Worm (Caenorhabditis elegans) whole organism, midembryonic: ENCODE results near the gene znf-622.

Experiments
- cog-1 ChIP-seq: sonication (generic microtip); optimal IDR thresholded peaks from 2 replicates; lab custom pipeline; 2016; ENCODE audit warnings: missing genetic modification characterization, missing compliant biosample characterization
- klf-2 ChIP-seq: fragments of 200-800 bp; sonication (Bioruptor generic); conservative IDR thresholded peaks from 2 replicates; pipeline ENCODE4 v1.3.6; 2022; ENCODE audit warnings: missing genetic modification reagents, missing genetic modification characterization, missing compliant biosample characterization
- ztf-23 ChIP-seq: fragments of 200-800 bp; sonication (Bioruptor generic); IDR thresholded peaks from 2 replicates; pipeline ENCODE4 v1.3.6; 2022; ENCODE audit warnings: missing genetic modification reagents, missing genetic modification characterization, missing compliant biosample characterization

DNA sequence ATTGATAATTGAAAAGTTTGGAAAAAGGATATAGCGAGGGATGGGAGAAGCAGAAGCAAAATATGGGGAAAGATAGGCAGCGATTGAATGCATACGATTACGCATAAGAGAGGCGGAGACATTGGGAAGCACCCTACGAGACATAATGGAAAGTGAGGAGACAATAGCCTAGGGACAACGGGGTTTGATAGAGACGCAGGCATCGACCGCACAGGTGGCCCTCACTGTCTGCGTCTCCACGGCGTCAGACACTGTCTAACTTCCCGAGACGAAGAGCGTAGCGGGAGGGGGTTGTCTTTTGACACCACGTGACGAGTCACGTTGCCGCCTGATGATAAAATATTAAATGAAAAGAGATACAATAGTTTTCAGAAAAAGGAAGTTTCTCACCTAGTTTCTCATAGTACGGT is 39.6 kb downstream of the znf-622 start:
- TF ChIP-seq ztf-23 (GFP tag; lab: Robert Waterston, UW), result no peak
- TF ChIP-seq klf-2 (GFP tag; lab: Robert Waterston, UW), result no peak
- peak; percentile 33 for TF ChIP-seq cog-1
